Fruit fly (Drosophila melanogaster): ENCODE data around the gene bowl.

- TF ChIP-seq CG14711 (tag; optimal IDR thresholded peaks at IDR 0.05): no peak
- no peak for TF ChIP-seq cnc (optimal IDR thresholded peaks at IDR 0.05)
- TF ChIP-seq pad (GFP tag; optimal IDR thresholded peaks at IDR 0.05): no peak
- TF ChIP-seq CG33017 (tag; optimal IDR thresholded peaks at IDR 0.05): no peak
- no peak for TF ChIP-seq CG7101 (tag; optimal IDR thresholded peaks at IDR 0.05)
Observed at dm6 chr2L:3756831-3757351, 14.6 kb upstream of the bowl start, which contains the start of gene CG43707.
